Worm (Caenorhabditis elegans): ENCODE data around the gene T22B7.7.

T22B7.7 gene

ce11 chrX:5696197-5696596, 42.3 kb upstream of the T22B7.7 start (continued):
- peak in 1 of 2 experiments; percentile 2 for TF ChIP-seq daf-16 (GFP tag; optimal IDR thresholded peaks at IDR 0.05)
- TF ChIP-seq daf-16 (tag; optimal IDR thresholded peaks at IDR 0.05): peak; percentile 77
- peak; percentile 15 to 35 for TF ChIP-seq lsy-2 (tag; optimal IDR thresholded peaks at IDR 0.05)
- peak; percentile 89 for TF ChIP-seq hlh-30 (tag; optimal IDR thresholded peaks at IDR 0.05; ENCODE audit: insufficient read depth)

- TF ChIP-seq aha-1 (tag) (no peak), hlh-11 (tag; optimal IDR thresholded peaks at IDR 0.05) (peak; percentile 56), mes-2 (tag; optimal IDR thresholded peaks at IDR 0.05; ENCODE audit: poor library complexity, severe bottlenecking) (peak; percentile 11), unc-62 (GFP tag; optimal IDR thresholded peaks at IDR 0.05 in 1 of 2) (peak in 1 of 2 experiments; percentile 93), unc-62 (tag; optimal IDR thresholded peaks at IDR 0.05) (no peak), dmd-6 (GFP tag; IDR thresholded peaks at IDR 0.05) (peak; percentile 41), F10B5.3 (tag; optimal IDR thresholded peaks at IDR 0.05) (no peak), nhr-77 (tag; optimal IDR thresholded peaks at IDR 0.05) (no peak), nhr-111 (GFP tag; optimal IDR thresholded peaks at IDR 0.05) (no peak), dpl-1 (GFP tag; optimal IDR thresholded peaks at IDR 0.05) (no peak), madf-9 (GFP tag; conservative IDR thresholded peaks at IDR 0.05) (no peak), php-3 (GFP tag; IDR thresholded peaks at IDR 0.05) (no peak), duxl-1 (tag; optimal IDR thresholded peaks at IDR 0.05; ENCODE audit: poor library complexity) (no peak), dve-1 (tag; optimal IDR thresholded peaks at IDR 0.05; ENCODE audit: insufficient read depth) (peak; percentile 29), hlh-30 (tag; optimal IDR thresholded peaks at IDR 0.05; ENCODE audit: insufficient read depth) (peak; percentile 56), ctbp-1 (GFP tag; IDR thresholded peaks at IDR 0.05) (no peak), pqm-1 (tag; optimal IDR thresholded peaks at IDR 0.05) (peak; percentile 17), pha-4 (GFP tag; IDR thresholded peaks at IDR 0.05) (no peak), pha-4 (tag; optimal IDR thresholded peaks at IDR 0.05) (no peak), dmd-9 (GFP tag; IDR thresholded peaks at IDR 0.05) (no peak), nhr-28 (tag; optimal IDR thresholded peaks at IDR 0.05) (peak; percentile 58), F49E8.2 (tag; optimal IDR thresholded peaks at IDR 0.05; ENCODE audit: borderline replicate concordance) (no peak), fos-1 (tag; optimal IDR thresholded peaks at IDR 0.05) (no peak), T26A8.4 (GFP tag; IDR thresholded peaks at IDR 0.05) (no peak), mdl-1 (tag; optimal IDR thresholded peaks at IDR 0.05) (peak in 1 of 2 experiments; percentile 6), ztf-11 (tag; optimal IDR thresholded peaks at IDR 0.05) (no peak), skn-1 (tag; optimal IDR thresholded peaks at IDR 0.05) (no peak), daf-16 (GFP tag; optimal IDR thresholded peaks at IDR 0.05) (no peak), daf-16 (tag; optimal IDR thresholded peaks at IDR 0.05) (peak; percentile 33), dmd-8 (GFP tag; IDR thresholded peaks at IDR 0.05) (no peak), ceh-28 (tag; optimal IDR thresholded peaks at IDR 0.05) (no peak), zfp-2 (tag; optimal IDR thresholded peaks at IDR 0.05) (no peak), ces-1 (GFP tag; optimal IDR thresholded peaks at IDR 0.05) (no peak), lsy-2 (tag; optimal IDR thresholded peaks at IDR 0.05) (no peak), D1046.2 (GFP tag; IDR thresholded peaks at IDR 0.05) (no peak), hmg-1.1 (GFP tag; IDR thresholded peaks at IDR 0.05) (no peak), nhr-102 (tag; optimal IDR thresholded peaks at IDR 0.05) (no peak), egl-43 (GFP tag; IDR thresholded peaks at IDR 0.05) (no peak), egl-27 (tag; optimal IDR thresholded peaks at IDR 0.05) (no peak)
Measured at ce11 chrX:5695416-5695815, 41.5 kb upstream of the T22B7.7 start.

- peak in 1 of 2 experiments; percentile 80 for TF ChIP-seq unc-62 (GFP tag; optimal IDR thresholded peaks at IDR 0.05 in 1 of 2)
- no peak for TF ChIP-seq unc-62 (tag; optimal IDR thresholded peaks at IDR 0.05)
- TF ChIP-seq ceh-20 (GFP tag; IDR thresholded peaks at IDR 0.05): no peak
- TF ChIP-seq fkh-10 (GFP tag; optimal IDR thresholded peaks at IDR 0.05): no peak
- TF ChIP-seq nhr-11 (tag; optimal IDR thresholded peaks at IDR 0.05): no peak
Measured at ce11 chrX:5692099-5692498, 38.2 kb upstream of the T22B7.7 start, which contains the start of gene W01C8.1. Gene W01C8.1, plus strand, starts transcription at chrX:5692399.

Data from whole organism, L4 larva.